Worm (Caenorhabditis elegans) whole organism, midembryonic: ENCODE measurements around the gene C34C12.7.

Experiments used
- cog-1 ChIP-seq: sonication (generic microtip); optimal IDR thresholded peaks from 2 replicates; lab custom pipeline; 2016; ENCODE audit warnings: missing genetic modification characterization, missing compliant biosample characterization
- flt-1 ChIP-seq: fragments of 200-800 bp; sonication (Bioruptor generic); IDR thresholded peaks from 2 replicates; pipeline ENCODE4 v1.3.6; 2022; ENCODE audit warnings: missing genetic modification characterization, missing compliant biosample characterization
- klf-2 ChIP-seq: fragments of 200-800 bp; sonication (Bioruptor generic); conservative IDR thresholded peaks from 2 replicates; pipeline ENCODE4 v1.3.6; 2022; ENCODE audit warnings: missing genetic modification reagents, missing genetic modification characterization, missing compliant biosample characterization
- ztf-23 ChIP-seq: fragments of 200-800 bp; sonication (Bioruptor generic); IDR thresholded peaks from 2 replicates; pipeline ENCODE4 v1.3.6; 2022; ENCODE audit warnings: missing genetic modification reagents, missing genetic modification characterization, missing compliant biosample characterization
- ztf-29 ChIP-seq: fragments of 200-800 bp; sonication (Bioruptor generic); IDR thresholded peaks from 2 replicates; pipeline ENCODE4 v1.3.6; 2022; ENCODE audit warnings: missing genetic modification reagents, missing genetic modification characterization, missing compliant biosample characterization

DNA sequence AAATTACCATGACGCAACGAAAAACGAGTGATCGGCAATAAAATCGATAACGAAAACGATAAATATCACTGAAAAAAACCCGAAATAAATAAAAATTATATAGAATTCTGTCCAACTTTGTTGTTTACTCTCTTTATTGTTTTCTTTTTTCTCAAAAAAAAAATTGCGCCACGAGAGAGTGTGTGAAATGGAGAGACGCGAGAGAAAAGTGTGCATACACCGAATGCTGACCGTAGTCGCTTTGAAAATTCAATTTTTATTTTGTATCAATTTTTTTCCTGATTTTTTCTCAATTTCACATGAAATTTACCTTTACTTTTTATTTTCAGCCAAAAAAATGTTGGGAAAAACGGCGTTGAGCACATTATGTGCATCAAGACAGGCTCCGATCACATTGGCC is 21.8 kb upstream of the C34C12.7 start, which contains the start of the genes M01F1.4 and mrpl-35:
- TF ChIP-seq klf-2 = no peak
- no peak for TF ChIP-seq flt-1 (GFP tag; lab: Robert Waterston, UW)
- no peak for TF ChIP-seq cog-1
- TF ChIP-seq ztf-29 (GFP tag; lab: Robert Waterston, UW) = no peak
- TF ChIP-seq ztf-23 (GFP tag; lab: Robert Waterston, UW) = no peak
